Fruit fly (Drosophila melanogaster): Measurements from ENCODE around the gene Ugt36A1.

Ugt36A1 gene

dm6 chr2L:3587907-3588733, 30.8 kb upstream of the Ugt36A1 start:
- TF ChIP-seq rgr (GFP tag; optimal IDR thresholded peaks at IDR 0.05) (peak; percentile 41), fru (GFP tag; optimal IDR thresholded peaks at IDR 0.05) (peak; percentile 10), Vsx2 (GFP tag; optimal IDR thresholded peaks at IDR 0.05; ENCODE audit: partially characterized antibody) (no peak), foxo (GFP tag; optimal IDR thresholded peaks at IDR 0.05) (peak in 1 of 2 experiments; percentile 67), OdsH (GFP tag; optimal IDR thresholded peaks at IDR 0.05) (peak; percentile 43), Sp1 (GFP tag; optimal IDR thresholded peaks at IDR 0.05) (peak; percentile 64), psq (GFP tag; optimal IDR thresholded peaks at IDR 0.05) (peak; percentile 54), Hr83 (GFP tag; optimal IDR thresholded peaks at IDR 0.05; ENCODE audit: poor library complexity, severe bottlenecking) (no peak), dmrt93B (GFP tag; optimal IDR thresholded peaks at IDR 0.05) (peak; percentile 28), woc (GFP tag; optimal IDR thresholded peaks at IDR 0.05) (peak; percentile 8), ey (GFP tag; optimal IDR thresholded peaks at IDR 0.05) (no peak), h (GFP tag; optimal IDR thresholded peaks at IDR 0.05) (peak; percentile 11), Hnf4 (GFP tag; optimal IDR thresholded peaks at IDR 0.05) (peak; percentile 4), dl (GFP tag; optimal IDR thresholded peaks at IDR 0.05; ENCODE audit: insufficient read depth in 1 of 2, partially characterized antibody in 2 of 2) (no peak), tai (GFP tag; optimal IDR thresholded peaks at IDR 0.05) (no peak), sv (GFP tag; optimal IDR thresholded peaks at IDR 0.05) (peak; percentile 29), HLH106 (tag; optimal IDR thresholded peaks at IDR 0.05) (peak; percentile 68), brk (GFP tag; optimal IDR thresholded peaks at IDR 0.05) (peak; percentile 27)

DNA sequence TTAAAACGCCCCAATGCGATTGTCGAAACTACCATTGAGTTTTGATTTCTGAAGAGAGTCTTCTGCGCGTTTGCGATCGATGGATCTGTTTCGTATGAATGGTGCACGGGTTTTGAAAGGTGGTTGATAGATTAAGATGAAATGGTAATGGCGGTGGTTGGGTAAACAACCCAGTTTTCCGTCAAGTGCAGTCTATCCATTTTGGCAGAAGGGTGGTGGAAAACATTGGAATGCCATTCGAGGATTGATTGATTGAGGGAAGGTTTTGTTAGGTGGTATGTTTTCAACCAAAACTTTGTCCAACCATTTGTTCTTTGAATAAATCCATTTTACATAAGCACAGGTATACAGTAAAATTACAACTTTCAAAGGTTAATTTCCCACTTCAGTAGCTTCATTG, 30.1 kb upstream of the Ugt36A1 start:
- TF ChIP-seq sage (GFP tag; optimal IDR thresholded peaks at IDR 0.05) (no peak), dsf (GFP tag; optimal IDR thresholded peaks at IDR 0.05; ENCODE audit: borderline replicate concordance) (no peak), HLH106 (tag; optimal IDR thresholded peaks at IDR 0.05) (no peak), CG32264 (GFP tag; optimal IDR thresholded peaks at IDR 0.05) (no peak), GATAd (GFP tag; optimal IDR thresholded peaks at IDR 0.05) (no peak), br (GFP tag; optimal IDR thresholded peaks at IDR 0.05) (no peak), rgr (GFP tag; optimal IDR thresholded peaks at IDR 0.05) (no peak), N (GFP tag; optimal IDR thresholded peaks at IDR 0.05) (no peak)

dm6 chr2L:3590797-3591196, 28.1 kb upstream of the Ugt36A1 start:
- no peak for TF ChIP-seq dl (GFP tag; optimal IDR thresholded peaks at IDR 0.05; ENCODE audit: insufficient read depth in 1 of 2, partially characterized antibody in 2 of 2)

- TF ChIP-seq br (GFP tag; optimal IDR thresholded peaks at IDR 0.05), result peak; percentile 72
- no peak for TF ChIP-seq Mio (GFP tag; optimal IDR thresholded peaks at IDR 0.05)
- no peak for TF ChIP-seq Vsx2 (GFP tag; optimal IDR thresholded peaks at IDR 0.05; ENCODE audit: partially characterized antibody)
- peak in 1 of 2 experiments; percentile 84 for TF ChIP-seq foxo (GFP tag; optimal IDR thresholded peaks at IDR 0.05)
- TF ChIP-seq Sp1 (GFP tag; optimal IDR thresholded peaks at IDR 0.05), result peak; percentile 55
- peak; percentile 18 for TF ChIP-seq sage (GFP tag; optimal IDR thresholded peaks at IDR 0.05)
- peak; percentile 61 for TF ChIP-seq woc (GFP tag; optimal IDR thresholded peaks at IDR 0.05)
- TF ChIP-seq CrebA (GFP tag; optimal IDR thresholded peaks at IDR 0.05; ENCODE audit: borderline replicate concordance), result no peak
- peak; percentile 17 for TF ChIP-seq brk (GFP tag; optimal IDR thresholded peaks at IDR 0.05)
- no peak for TF ChIP-seq GATAd (GFP tag; optimal IDR thresholded peaks at IDR 0.05)
- TF ChIP-seq Myc (optimal IDR thresholded peaks at IDR 0.05), result no peak
- TF ChIP-seq dl (GFP tag; optimal IDR thresholded peaks at IDR 0.05; ENCODE audit: insufficient read depth in 1 of 2, partially characterized antibody in 2 of 2), result no peak
- TF ChIP-seq Hr83 (GFP tag; optimal IDR thresholded peaks at IDR 0.05; ENCODE audit: poor library complexity, severe bottlenecking), result no peak
- TF ChIP-seq fru (GFP tag; optimal IDR thresholded peaks at IDR 0.05), result peak; percentile 78
- TF ChIP-seq psq (GFP tag; optimal IDR thresholded peaks at IDR 0.05), result peak; percentile 68
- TF ChIP-seq rgr (GFP tag; optimal IDR thresholded peaks at IDR 0.05), result peak; percentile 78
- TF ChIP-seq tai (GFP tag; optimal IDR thresholded peaks at IDR 0.05), result no peak
- no peak for TF ChIP-seq jim (GFP tag; optimal IDR thresholded peaks at IDR 0.05)
- TF ChIP-seq CG32264 (GFP tag; optimal IDR thresholded peaks at IDR 0.05), result peak; percentile 41
- TF ChIP-seq Rel (GFP tag; optimal IDR thresholded peaks at IDR 0.05), result no peak
- no peak for TF ChIP-seq Rel (tag; optimal IDR thresholded peaks at IDR 0.05)
- no peak for TF ChIP-seq Abd-B (GFP tag; optimal IDR thresholded peaks at IDR 0.05)
- peak; percentile 82 for TF ChIP-seq h (GFP tag; optimal IDR thresholded peaks at IDR 0.05)
- TF ChIP-seq dmrt93B (GFP tag; optimal IDR thresholded peaks at IDR 0.05), result peak; percentile 47
- peak; percentile 76 for TF ChIP-seq OdsH (GFP tag; optimal IDR thresholded peaks at IDR 0.05)
- TF ChIP-seq usp (GFP tag; optimal IDR thresholded peaks at IDR 0.05), result no peak
- peak; percentile 3 for TF ChIP-seq sv (GFP tag; optimal IDR thresholded peaks at IDR 0.05)
- no peak for TF ChIP-seq N (GFP tag; optimal IDR thresholded peaks at IDR 0.05)
- no peak for TF ChIP-seq CG9705 (GFP tag; optimal IDR thresholded peaks at IDR 0.05)
- peak; percentile 69 for TF ChIP-seq Hnf4 (GFP tag; optimal IDR thresholded peaks at IDR 0.05)
- peak; percentile 14 for TF ChIP-seq Jra (GFP tag; optimal IDR thresholded peaks at IDR 0.05)
- no peak for TF ChIP-seq Hr78 (GFP tag; optimal IDR thresholded peaks at IDR 0.05)
- TF ChIP-seq Dif (GFP tag; optimal IDR thresholded peaks at IDR 0.05; ENCODE audit: partially characterized antibody), result no peak
- no peak for TF ChIP-seq Dfd (GFP tag; optimal IDR thresholded peaks at IDR 0.05)
- TF ChIP-seq lola (GFP tag; optimal IDR thresholded peaks at IDR 0.05), result no peak
- TF ChIP-seq ey (GFP tag; optimal IDR thresholded peaks at IDR 0.05), result peak; percentile 82
- no peak for TF ChIP-seq dsf (GFP tag; optimal IDR thresholded peaks at IDR 0.05; ENCODE audit: borderline replicate concordance)
- no peak for TF ChIP-seq pan (optimal IDR thresholded peaks at IDR 0.05)
Measured at dm6 chr2L:3594000-3594399, 24.9 kb upstream of the Ugt36A1 start.

Data from whole organism, wandering third instar larva.